Fruit fly (Drosophila melanogaster): Measurements from ENCODE around the gene sNPF.
A peak's percentile ranks its signal among the peaks of the same experiment; 100 is the strongest.

Gene sNPF

DNA sequence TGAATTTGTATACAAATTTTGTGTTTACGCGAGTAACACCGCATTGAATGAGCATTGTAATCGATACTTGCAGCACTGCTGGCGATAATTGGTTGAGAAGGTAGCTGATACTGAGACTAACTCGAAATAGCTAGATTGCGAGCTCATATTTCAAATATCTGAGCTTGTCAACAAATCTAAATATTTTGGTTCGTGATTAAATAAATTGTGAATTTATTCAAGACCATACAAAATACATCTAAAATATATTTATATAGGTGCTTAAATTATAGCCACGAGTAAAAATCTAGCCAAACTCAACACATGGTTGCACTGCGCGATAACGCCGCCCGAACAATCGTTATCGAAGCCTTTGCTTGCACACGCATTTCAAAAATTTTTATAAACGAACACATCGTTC, 66.1 kb downstream of the sNPF start, which contains the start of the genes Taf13 and nesd (continued):
- TF ChIP-seq Bteb2 (GFP tag; optimal IDR thresholded peaks at IDR 0.05), result no peak
- TF ChIP-seq CG17359 (tag; optimal IDR thresholded peaks at IDR 0.05), result no peak
- TF ChIP-seq Dbx (GFP tag; IDR thresholded peaks at IDR 0.05), result no peak; the same call in 2 of the 3 replicates
- peak; percentile 53 for TF ChIP-seq CG8290 (GFP tag; optimal IDR thresholded peaks at IDR 0.05)
- peak in 1 of 2 experiments; percentile 32 for TF ChIP-seq CG8290 (tag; optimal IDR thresholded peaks at IDR 0.05)
- TF ChIP-seq YL-1 (GFP tag; optimal IDR thresholded peaks at IDR 0.05), result peak; percentile 48
- TF ChIP-seq tll (GFP tag; optimal IDR thresholded peaks at IDR 0.05), result peak; percentile 2 to 93
- TF ChIP-seq nerfin-1 (tag; optimal IDR thresholded peaks at IDR 0.05), result peak; percentile 39
- TF ChIP-seq CG10267 (tag; optimal IDR thresholded peaks at IDR 0.05), result peak; percentile 56
- TF ChIP-seq Poxn (GFP tag; IDR thresholded peaks at IDR 0.05), result no peak
- TF ChIP-seq scrt (GFP tag; optimal IDR thresholded peaks at IDR 0.05), result no peak
- no peak for TF ChIP-seq CG13123 (GFP tag; optimal IDR thresholded peaks at IDR 0.05)
- peak; percentile 28 for TF ChIP-seq CG12155 (GFP tag; optimal IDR thresholded peaks at IDR 0.05)
- TF ChIP-seq CG9797 (GFP tag; optimal IDR thresholded peaks at IDR 0.05), result peak; percentile 32
- no peak for TF ChIP-seq Drgx (GFP tag; IDR thresholded peaks at IDR 0.05)
- TF ChIP-seq CG12071 (GFP tag; optimal IDR thresholded peaks at IDR 0.05), result no peak
- TF ChIP-seq shn (GFP tag; optimal IDR thresholded peaks at IDR 0.05), result no peak
- peak; percentile 45 for TF ChIP-seq CG7839 (tag; optimal IDR thresholded peaks at IDR 0.05)
- TF ChIP-seq Hr78 (GFP tag; optimal IDR thresholded peaks at IDR 0.05), result no peak
- no peak for TF ChIP-seq zfh1 (GFP tag; IDR thresholded peaks at IDR 0.05)
- no peak for TF ChIP-seq CG1529 (GFP tag; optimal IDR thresholded peaks at IDR 0.05)
- no peak for TF ChIP-seq Trl (optimal IDR thresholded peaks at IDR 0.05)
- peak; percentile 3 for TF ChIP-seq Trl (GFP tag; optimal IDR thresholded peaks at IDR 0.05)
- no peak for TF ChIP-seq da (GFP tag; optimal IDR thresholded peaks at IDR 0.05)
- no peak for TF ChIP-seq ATbp (GFP tag; optimal IDR thresholded peaks at IDR 0.05)
- TF ChIP-seq zf30C (GFP tag; optimal IDR thresholded peaks at IDR 0.05), result no peak
- no peak for TF ChIP-seq CG31365 (tag; optimal IDR thresholded peaks at IDR 0.05)
- no peak for TF ChIP-seq h (optimal IDR thresholded peaks at IDR 0.05)
- no peak for TF ChIP-seq Six4 (GFP tag; optimal IDR thresholded peaks at IDR 0.05)
- TF ChIP-seq mirr (GFP tag; optimal IDR thresholded peaks at IDR 0.05), result no peak
- TF ChIP-seq CG32532 (GFP tag; IDR thresholded peaks at IDR 0.05), result no peak
- no peak for TF ChIP-seq Hey (tag; optimal IDR thresholded peaks at IDR 0.05)
- no peak for TF ChIP-seq E2f1 (GFP tag; IDR thresholded peaks at IDR 0.05)
- no peak for TF ChIP-seq CG6254 (GFP tag; optimal IDR thresholded peaks at IDR 0.05)
- no peak for TF ChIP-seq sqz (GFP tag; optimal IDR thresholded peaks at IDR 0.05)
- no peak for TF ChIP-seq CG1832 (GFP tag; optimal IDR thresholded peaks at IDR 0.05)
- TF ChIP-seq NfI (GFP tag; optimal IDR thresholded peaks at IDR 0.05), result peak; percentile 46
- TF ChIP-seq ash1 (GFP tag; optimal IDR thresholded peaks at IDR 0.05), result no peak
- no peak for TF ChIP-seq CG4282 (GFP tag; optimal IDR thresholded peaks at IDR 0.05)
- TF ChIP-seq zen (tag; optimal IDR thresholded peaks at IDR 0.05), result peak; percentile 42
- TF ChIP-seq Dip2 (GFP tag; IDR thresholded peaks at IDR 0.05), result no peak
- TF ChIP-seq gro (GFP tag; optimal IDR thresholded peaks at IDR 0.05), result no peak
- TF ChIP-seq grau (tag; optimal IDR thresholded peaks at IDR 0.05), result peak; percentile 66
- TF ChIP-seq Kr (GFP tag; optimal IDR thresholded peaks at IDR 0.05), result no peak
- peak; percentile 25 for TF ChIP-seq CG7928 (GFP tag; optimal IDR thresholded peaks at IDR 0.05)
- TF ChIP-seq CG4820 (GFP tag; optimal IDR thresholded peaks at IDR 0.05), result peak; percentile 20
- TF ChIP-seq CG7963 (GFP tag; IDR thresholded peaks at IDR 0.05; ENCODE audit: partially characterized antibody), result peak; percentile 49; the same call in 2 of the 3 replicates
- peak; percentile 31; the same call in 1 of the 2 replicates for TF ChIP-seq Xrp1 (GFP tag; IDR thresholded peaks at IDR 0.05)
- no peak for TF ChIP-seq CG3838 (GFP tag; optimal IDR thresholded peaks at IDR 0.05)
- TF ChIP-seq CG1233 (GFP tag; optimal IDR thresholded peaks at IDR 0.05), result no peak
- TF ChIP-seq onecut (GFP tag; IDR thresholded peaks at IDR 0.05), result no peak
- no peak for TF ChIP-seq H15 (GFP tag; IDR thresholded peaks at IDR 0.05)

Measured in whole organism, embryonic.